Worm (Caenorhabditis elegans): ENCODE measurements around the gene gpn-1.

Gene gpn-1

ce11 chrX:15681393-15681792, at the start of gene gpn-1:
gpn-1 (plus strand) TSS chrX:15681693.
- TF ChIP-seq nhr-90 (tag; optimal IDR thresholded peaks at IDR 0.05; ENCODE audit: poor library complexity) (no peak), sup-37 (GFP tag; optimal IDR thresholded peaks at IDR 0.05) (no peak), ceh-88 (GFP tag; IDR thresholded peaks at IDR 0.05) (no peak), nhr-28 (tag; optimal IDR thresholded peaks at IDR 0.05) (no peak), unc-98 (GFP tag; IDR thresholded peaks at IDR 0.05) (no peak), efl-3 (GFP tag; optimal IDR thresholded peaks at IDR 0.05) (no peak), fkh-10 (GFP tag; optimal IDR thresholded peaks at IDR 0.05) (no peak), jun-1 (tag; optimal IDR thresholded peaks at IDR 0.05) (no peak), nhr-77 (tag; optimal IDR thresholded peaks at IDR 0.05) (no peak)

DNA sequence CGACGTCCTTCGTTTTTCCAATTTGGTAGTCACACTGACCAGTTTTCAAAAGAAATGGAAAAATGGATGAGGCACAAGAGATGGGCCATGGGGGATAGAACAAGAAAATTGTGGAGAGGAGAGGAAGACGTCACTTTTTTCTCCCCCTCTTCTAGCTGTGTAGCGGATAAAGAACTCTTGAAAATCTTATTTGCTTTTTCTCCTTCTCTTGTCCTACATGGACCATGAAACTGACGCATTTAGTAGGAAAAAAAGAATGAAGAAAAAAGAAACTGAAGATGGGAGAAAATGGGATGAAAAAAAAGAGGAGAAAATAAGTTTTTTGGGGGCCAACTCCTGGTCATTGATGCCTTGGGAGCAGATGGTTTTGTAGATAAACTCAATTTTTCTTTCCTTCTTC, 47.5 kb upstream of the gpn-1 start:
- TF ChIP-seq unc-130 (tag; optimal IDR thresholded peaks at IDR 0.05) (no peak), nhr-71 (tag; optimal IDR thresholded peaks at IDR 0.05) (peak; percentile 12), lin-35 (GFP tag; optimal IDR thresholded peaks at IDR 0.05) (no peak), grh-1 (GFP tag; IDR thresholded peaks at IDR 0.05) (no peak), lir-3 (tag; optimal IDR thresholded peaks at IDR 0.05; ENCODE audit: poor library complexity) (peak; percentile 1), tbx-2 (tag; optimal IDR thresholded peaks at IDR 0.05) (peak; percentile 40), nhr-47 (tag; optimal IDR thresholded peaks at IDR 0.05) (no peak), ets-5 (GFP tag; IDR thresholded peaks at IDR 0.05) (no peak), elt-2 (tag; optimal IDR thresholded peaks at IDR 0.05) (no peak), efl-1 (optimal IDR thresholded peaks at IDR 0.05) (no peak), efl-1 (GFP tag; optimal IDR thresholded peaks at IDR 0.05 in 1 of 2) (peak in 1 of 2 experiments; percentile 56), ama-1 (optimal IDR thresholded peaks at IDR 0.05) (no peak), ceh-82 (tag; optimal IDR thresholded peaks at IDR 0.05) (peak in 1 of 3 experiments; percentile 36), snu-23 (GFP tag; optimal IDR thresholded peaks at IDR 0.05) (peak; percentile 9), lin-13 (GFP tag; optimal IDR thresholded peaks at IDR 0.05) (no peak), unc-86 (tag; optimal IDR thresholded peaks at IDR 0.05) (no peak), efl-3 (GFP tag; optimal IDR thresholded peaks at IDR 0.05) (no peak), nhr-85 (tag) (no peak), C34B4.2 (tag; optimal IDR thresholded peaks at IDR 0.05) (no peak), nhr-84 (tag; optimal IDR thresholded peaks at IDR 0.05) (no peak), mab-9 (GFP tag; IDR thresholded peaks at IDR 0.05) (no peak), hlh-17 (GFP tag; optimal IDR thresholded peaks at IDR 0.05; ENCODE audit: borderline replicate concordance) (no peak), Y116A8C.19 (tag; optimal IDR thresholded peaks at IDR 0.05; ENCODE audit: borderline replicate concordance) (no peak), tlp-1 (tag; optimal IDR thresholded peaks at IDR 0.05) (no peak), vab-15 (tag; optimal IDR thresholded peaks at IDR 0.05) (no peak), mef-2 (tag; optimal IDR thresholded peaks at IDR 0.05) (no peak), ceh-8 (GFP tag; optimal IDR thresholded peaks at IDR 0.05) (no peak), snpc-4 (tag; optimal IDR thresholded peaks at IDR 0.05) (no peak), nhr-12 (tag; optimal IDR thresholded peaks at IDR 0.05) (no peak), lsy-2 (tag; optimal IDR thresholded peaks at IDR 0.05) (peak in 1 of 2 experiments; percentile 34), hpl-2 (GFP tag; optimal IDR thresholded peaks at IDR 0.05) (no peak), lin-14 (GFP tag; optimal IDR thresholded peaks at IDR 0.05) (peak; percentile 87), fkh-8 (tag; optimal IDR thresholded peaks at IDR 0.05) (no peak), egl-13 (tag; optimal IDR thresholded peaks at IDR 0.05) (no peak), nhr-77 (tag; optimal IDR thresholded peaks at IDR 0.05) (no peak), alr-1 (tag; optimal IDR thresholded peaks at IDR 0.05; ENCODE audit: borderline replicate concordance) (no peak), pqm-1 (tag; optimal IDR thresholded peaks at IDR 0.05) (no peak), skn-1 (tag; optimal IDR thresholded peaks at IDR 0.05) (no peak), nhr-90 (tag; optimal IDR thresholded peaks at IDR 0.05; ENCODE audit: poor library complexity) (no peak), fkh-10 (GFP tag; optimal IDR thresholded peaks at IDR 0.05) (peak; percentile 81)
